Worm (Caenorhabditis elegans) whole organism, L1 larva: Measurements from ENCODE around the gene F28B12.1.

Source experiments
- C04F5.9 ChIP-seq: sonication (generic microtip); optimal IDR thresholded peaks from 2 replicates; lab custom pipeline; 2016; ENCODE audit warnings: missing genetic modification characterization, missing compliant biosample characterization
- C34B4.2 ChIP-seq: sonication (generic microtip); optimal IDR thresholded peaks from 2 replicates; lab custom pipeline; 2017; ENCODE audit warnings: mild to moderate bottlenecking, missing genetic modification characterization, missing compliant biosample characterization
- aha-1 ChIP-seq: fragments of 150-350 bp; optimal IDR thresholded peaks from 2 replicates; lab custom pipeline; 2014; ENCODE audit warnings: missing biosample characterization, missing genetic modification characterization
- alr-1 ChIP-seq: fragments of 200-800 bp; sonication (Bioruptor generic); optimal IDR thresholded peaks from 2 replicates; lab custom pipeline; 2018; ENCODE audit warnings: borderline replicate concordance, mild to moderate bottlenecking, missing genetic modification characterization, missing compliant biosample characterization
- aly-2 ChIP-seq: fragments of 150-350 bp; optimal IDR thresholded peaks from 2 replicates; lab custom pipeline; 2014; ENCODE audit warnings: missing biosample characterization, missing genetic modification characterization
- ceh-90 ChIP-seq: sonication (generic microtip); optimal IDR thresholded peaks from 2 replicates; lab custom pipeline; 2016; ENCODE audit warnings: missing genetic modification characterization, missing compliant biosample characterization
- dsc-1 ChIP-seq: sonication (generic microtip); optimal IDR thresholded peaks from 2 replicates; lab custom pipeline; 2016; ENCODE audit warnings: mild to moderate bottlenecking, missing genetic modification characterization, missing compliant biosample characterization
- efl-3 ChIP-seq: fragments of 200-800 bp; sonication (Bioruptor generic); optimal IDR thresholded peaks from 2 replicates; lab custom pipeline; 2018; ENCODE audit warnings: mild to moderate bottlenecking, missing genetic modification characterization, missing compliant biosample characterization
- egl-27 ChIP-seq, 2 experiments: fragments of 150-350 bp in 1 of 2; sonication (generic microtip); optimal IDR thresholded peaks; 3 replicates each; lab custom pipeline; 2017 to 2018; ENCODE audit warnings: missing biosample characterization in 2 of 2, missing genetic modification characterization in 2 of 2, missing genetic modification reagents in 2 of 2
- elt-2 ChIP-seq: sonication (generic microtip); optimal IDR thresholded peaks from 2 replicates; lab custom pipeline; 2016; ENCODE audit warnings: missing genetic modification characterization, mild to moderate bottlenecking, inconsistent platforms, missing compliant biosample characterization, missing genetic modification reagents
- fkh-10 ChIP-seq: sonication (generic microtip); optimal IDR thresholded peaks from 2 replicates; lab custom pipeline; 2017; ENCODE audit warnings: missing biosample characterization, missing genetic modification reagents, missing genetic modification characterization
- fkh-4 ChIP-seq: sonication (generic microtip); optimal IDR thresholded peaks from 2 replicates; lab custom pipeline; 2016; ENCODE audit warnings: missing compliant biosample characterization, missing genetic modification characterization, borderline replicate concordance
- fkh-8 ChIP-seq: sonication (generic microtip); optimal IDR thresholded peaks from 2 replicates; lab custom pipeline; 2016; ENCODE audit warnings: mild to moderate bottlenecking, missing genetic modification characterization, missing compliant biosample characterization
- fos-1 ChIP-seq: fragments of 150-350 bp; optimal IDR thresholded peaks from 2 replicates; lab custom pipeline; 2014; ENCODE audit warnings: missing biosample characterization, missing genetic modification characterization
- hlh-17 ChIP-seq: fragments of 200-800 bp; sonication (Bioruptor generic); optimal IDR thresholded peaks from 2 replicates; lab custom pipeline; 2018; ENCODE audit warnings: missing genetic modification characterization, mild to moderate bottlenecking, missing compliant biosample characterization, moderate library complexity, borderline replicate concordance
- hlh-4 ChIP-seq: sonication (generic microtip); optimal IDR thresholded peaks from 2 replicates; lab custom pipeline; 2016; ENCODE audit warnings: mild to moderate bottlenecking, missing genetic modification characterization, missing compliant biosample characterization
- irx-1 ChIP-seq: sonication (generic microtip); optimal IDR thresholded peaks from 2 replicates; lab custom pipeline; 2016; ENCODE audit warnings: missing genetic modification characterization, missing compliant biosample characterization
- isw-1 ChIP-seq: fragments of 200-800 bp; sonication (Bioruptor generic); IDR thresholded peaks from 2 replicates; pipeline ENCODE4 v1.3.6; 2022; ENCODE audit warnings: missing genetic modification characterization, missing compliant biosample characterization
- lin-14 ChIP-seq: fragments of 200-800 bp; sonication (Bioruptor generic); optimal IDR thresholded peaks from 2 replicates; lab custom pipeline; 2018; ENCODE audit warnings: mild to moderate bottlenecking, missing genetic modification characterization, moderate library complexity, missing compliant biosample characterization
- lin-35 ChIP-seq, 2 experiments: fragments of 150-350 bp; optimal IDR thresholded peaks; 2 replicates each; lab custom pipeline; 2014; ENCODE audit warnings: missing biosample characterization in 2 of 2, missing genetic modification characterization in 2 of 2, missing genetic modification reagents in 2 of 2
- mdl-1 ChIP-seq, 2 experiments: fragments of 150-350 bp; optimal IDR thresholded peaks; 2 replicates each; lab custom pipeline; 2014 to 2017; ENCODE audit warnings: missing biosample characterization in 2 of 2, missing genetic modification characterization in 2 of 2, inconsistent platforms in 1 of 2
- nhr-11 ChIP-seq: fragments of 150-350 bp; optimal IDR thresholded peaks from 2 replicates; lab custom pipeline; 2014; ENCODE audit warnings: missing biosample characterization, missing genetic modification characterization
- nhr-47 ChIP-seq: sonication (generic microtip); optimal IDR thresholded peaks from 2 replicates; lab custom pipeline; 2016; ENCODE audit warnings: mild to moderate bottlenecking, missing genetic modification characterization, moderate library complexity, missing compliant biosample characterization
- nhr-71 ChIP-seq: sonication (generic microtip); optimal IDR thresholded peaks from 2 replicates; lab custom pipeline; 2016; ENCODE audit warnings: mild to moderate bottlenecking, missing genetic modification characterization, moderate library complexity, missing compliant biosample characterization
- nhr-84 ChIP-seq: sonication (generic microtip); optimal IDR thresholded peaks from 2 replicates; lab custom pipeline; 2017; ENCODE audit warnings: missing biosample characterization, missing genetic modification characterization
- nhr-85 ChIP-seq: sonication (generic microtip); peaks from one replicate; lab custom pipeline; 2016; ENCODE audit warnings: missing genetic modification characterization, inconsistent platforms, missing compliant biosample characterization
- pag-3 ChIP-seq: sonication (generic microtip); optimal IDR thresholded peaks from 2 replicates; lab custom pipeline; 2017; ENCODE audit warnings: missing genetic modification characterization, mild to moderate bottlenecking, missing compliant biosample characterization, antibody characterized with exemption, borderline replicate concordance; ENCODE audit not compliant: insufficient read depth
- pax-3 ChIP-seq: fragments of 200-800 bp; sonication (Bioruptor generic); optimal IDR thresholded peaks from 2 replicates; lab custom pipeline; 2018; ENCODE audit warnings: mild to moderate bottlenecking, missing genetic modification characterization, moderate library complexity, missing compliant biosample characterization
- skn-1 ChIP-seq: fragments of 150-350 bp; optimal IDR thresholded peaks from 2 replicates; lab custom pipeline; 2014; ENCODE audit warnings: missing biosample characterization, missing genetic modification characterization
- sox-4 ChIP-seq: sonication (generic microtip); optimal IDR thresholded peaks from 2 replicates; lab custom pipeline; 2016; ENCODE audit warnings: missing genetic modification characterization, missing compliant biosample characterization
- swsn-7 ChIP-seq: sonication (generic microtip); optimal IDR thresholded peaks from 2 replicates; lab custom pipeline; 2016; ENCODE audit warnings: missing genetic modification characterization, missing compliant biosample characterization
- unc-62 ChIP-seq: fragments of 150-350 bp; optimal IDR thresholded peaks from 2 replicates; lab custom pipeline; 2014; ENCODE audit warnings: missing biosample characterization, missing genetic modification reagents, missing genetic modification characterization
- unc-86 ChIP-seq: sonication (generic microtip); optimal IDR thresholded peaks from 2 replicates; lab custom pipeline; 2016; ENCODE audit warnings: missing genetic modification characterization, missing compliant biosample characterization
- unc-98 ChIP-seq: fragments of 200-800 bp; sonication (Bioruptor generic); IDR thresholded peaks from 2 replicates; pipeline ENCODE4 v1.3.6; 2022; ENCODE audit warnings: missing genetic modification characterization, missing compliant biosample characterization
- zag-1 ChIP-seq: fragments of 150-350 bp; optimal IDR thresholded peaks from 2 replicates; lab custom pipeline; 2014; ENCODE audit warnings: missing biosample characterization, missing genetic modification characterization
- zip-4 ChIP-seq: fragments of 200-800 bp; sonication (Bioruptor generic); optimal IDR thresholded peaks from 2 replicates; lab custom pipeline; 2018; ENCODE audit warnings: mild to moderate bottlenecking, missing genetic modification characterization, moderate library complexity, missing compliant biosample characterization

The F28B12.1 gene

DNA sequence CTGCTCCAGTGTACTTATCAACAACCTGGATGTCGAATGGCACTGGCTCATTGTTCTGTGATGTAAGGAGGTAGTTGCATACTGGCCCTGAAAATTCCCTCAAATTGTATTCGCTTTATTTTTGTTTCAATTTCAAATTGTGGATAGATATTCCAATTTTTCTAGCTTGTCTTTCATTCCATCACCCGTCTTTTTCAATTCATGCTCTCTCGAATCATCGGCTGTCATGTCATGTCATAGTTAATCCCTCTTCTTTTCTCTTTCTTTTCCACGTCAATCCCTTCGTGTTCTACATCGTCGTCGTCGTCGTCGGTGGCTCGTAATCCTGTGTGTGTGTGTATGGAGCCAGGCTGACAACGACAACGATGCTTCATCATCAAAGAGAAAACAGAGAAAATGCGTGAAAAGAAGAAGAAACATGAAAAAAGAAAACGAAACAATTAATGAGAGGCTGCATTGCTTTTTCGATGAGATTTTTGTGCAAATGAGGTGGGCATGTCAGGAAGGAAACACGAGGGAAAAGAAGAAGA is 13.0 kb downstream of the F28B12.1 start (continued):
- no peak for TF ChIP-seq alr-1
- no peak for TF ChIP-seq nhr-11 (tag; lab: Kevin White, UChicago)
- TF ChIP-seq elt-2 (tag; lab: Kevin White, UChicago) = no peak
- TF ChIP-seq aly-2 (tag; lab: Kevin White, UChicago) = no peak
- TF ChIP-seq unc-86 (tag; lab: Kevin White, UChicago) = peak; percentile 45
- TF ChIP-seq egl-27 (tag; optimal IDR thresholded peaks at IDR 0.05; lab: Kevin White, UChicago) = no peak
- TF ChIP-seq nhr-71 = peak; percentile 40
- TF ChIP-seq unc-62 = no peak
- no peak for TF ChIP-seq hlh-4 (tag; lab: Kevin White, UChicago)
- TF ChIP-seq isw-1 (GFP tag; lab: Robert Waterston, UW) = no peak
- no peak for TF ChIP-seq fkh-4 (tag; lab: Kevin White, UChicago)
- TF ChIP-seq nhr-85 (tag; lab: Kevin White, UChicago) = no peak
- no peak for TF ChIP-seq unc-98 (GFP tag; lab: Robert Waterston, UW)

DNA sequence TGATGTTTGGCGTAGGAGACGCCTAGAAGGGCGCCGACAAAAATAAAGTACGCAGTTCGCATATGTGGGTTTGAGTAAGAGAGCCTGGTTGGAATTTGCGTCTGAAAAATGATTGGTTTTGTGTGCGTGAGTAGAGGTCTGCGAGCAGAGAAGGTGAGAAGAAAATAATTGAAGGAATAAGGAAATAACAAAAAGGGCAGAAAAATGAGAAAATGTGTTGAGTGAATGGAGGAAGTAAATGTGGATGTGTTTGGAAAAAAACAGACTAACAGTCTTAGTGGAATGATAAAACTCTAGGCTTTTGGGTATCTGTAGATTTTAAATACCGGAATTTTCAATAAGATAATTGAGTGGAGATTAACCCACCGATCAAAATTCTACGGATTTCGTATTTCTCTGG is 13.9 kb downstream of the F28B12.1 start, which contains the start of gene casy-1:
Gene casy-1 (minus strand): TSS at position 101 of the 400 bp plus-strand sequence.
- TF ChIP-seq zag-1 (tag; lab: Kevin White, UChicago) (no peak), unc-86 (tag; lab: Kevin White, UChicago) (no peak), skn-1 (tag; lab: Kevin White, UChicago) (no peak), lin-14 (GFP tag; lab: Kevin White, UChicago) (no peak), zip-4 (no peak), nhr-71 (no peak), isw-1 (GFP tag; lab: Robert Waterston, UW) (no peak), egl-27 (tag; optimal IDR thresholded peaks at IDR 0.05; lab: Kevin White, UChicago) (no peak)

DNA sequence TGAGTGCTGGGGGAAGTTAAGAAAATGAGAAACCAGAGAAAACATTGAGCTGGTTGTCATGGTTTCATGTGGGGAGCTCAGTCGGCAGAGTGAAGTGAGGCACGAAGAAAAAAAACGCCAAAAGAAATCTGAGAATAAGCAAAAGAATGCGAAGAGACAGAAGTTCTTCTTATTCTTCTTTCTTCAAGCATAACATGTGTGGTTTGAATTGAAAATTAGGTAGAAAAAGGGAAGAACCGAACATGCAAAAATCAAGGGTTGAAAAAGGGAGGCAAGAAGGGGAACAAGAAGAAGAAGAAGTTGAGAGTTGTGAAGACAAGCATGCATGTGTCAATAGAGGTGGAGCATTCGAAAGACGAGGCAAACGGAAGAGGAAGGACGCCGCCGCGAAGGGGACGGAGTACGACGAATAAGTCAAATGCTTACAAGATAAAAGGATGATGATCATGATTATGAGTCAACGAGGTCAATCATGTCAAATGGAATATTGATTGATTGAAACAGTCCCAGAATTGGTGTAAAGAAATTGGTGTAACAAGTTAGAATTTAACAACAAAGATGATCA is 15.2 kb downstream of the F28B12.1 start:
- TF ChIP-seq fkh-8 (tag; lab: Kevin White, UChicago) (peak; percentile 38), lin-14 (GFP tag; lab: Kevin White, UChicago) (peak; percentile 28), aly-2 (tag; lab: Kevin White, UChicago) (no peak), fkh-10 (GFP tag; lab: Kevin White, UChicago) (peak; percentile 54), fos-1 (tag; lab: Kevin White, UChicago) (no peak), swsn-7 (no peak), C04F5.9 (no peak), aha-1 (tag; lab: Kevin White, UChicago) (no peak), nhr-47 (tag; lab: Kevin White, UChicago) (peak; percentile 9), C34B4.2 (tag; lab: Kevin White, UChicago) (no peak), ceh-90 (tag; lab: Kevin White, UChicago) (no peak), nhr-84 (tag; lab: Kevin White, UChicago) (no peak), pag-3 (tag; lab: Kevin White, UChicago) (no peak)

DNA sequence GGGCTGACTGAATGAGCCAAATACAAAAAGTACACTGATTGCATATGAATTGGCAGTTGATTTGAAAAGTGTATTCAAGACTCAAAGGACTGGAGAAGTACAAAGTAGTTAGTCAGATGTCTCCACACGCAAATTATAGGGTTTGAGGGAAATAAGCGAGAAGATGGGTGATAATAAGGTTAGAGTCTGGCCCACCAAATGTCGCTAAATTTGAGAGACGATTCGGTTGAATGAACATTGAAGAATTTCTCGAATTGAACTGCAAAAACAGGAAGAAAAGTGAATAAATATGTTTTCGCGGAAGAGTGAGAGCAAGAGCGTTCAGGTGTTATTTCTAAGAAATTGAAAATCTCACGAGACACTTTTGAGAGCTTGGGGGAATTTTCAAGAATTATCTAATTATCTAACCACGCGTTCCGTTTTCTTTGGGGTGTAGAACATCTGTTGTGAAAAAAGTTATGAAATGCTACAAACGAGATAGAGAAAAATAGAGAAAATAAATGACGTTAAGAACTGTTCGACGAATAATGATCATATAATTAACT is 16.9 kb downstream of the F28B12.1 start:
- TF ChIP-seq dsc-1 (tag; lab: Kevin White, UChicago) = peak; percentile 17
- no peak for TF ChIP-seq unc-62
- peak; percentile 67 for TF ChIP-seq fkh-8 (tag; lab: Kevin White, UChicago)
- TF ChIP-seq nhr-47 (tag; lab: Kevin White, UChicago) = peak; percentile 62
- no peak for TF ChIP-seq swsn-7
- TF ChIP-seq nhr-71 = peak; percentile 66
- TF ChIP-seq lin-14 (GFP tag; lab: Kevin White, UChicago) = peak; percentile 14
- TF ChIP-seq zip-4 = no peak
- no peak for TF ChIP-seq ceh-90 (tag; lab: Kevin White, UChicago)
- TF ChIP-seq sox-4 (tag; lab: Kevin White, UChicago) = peak; percentile 78

DNA sequence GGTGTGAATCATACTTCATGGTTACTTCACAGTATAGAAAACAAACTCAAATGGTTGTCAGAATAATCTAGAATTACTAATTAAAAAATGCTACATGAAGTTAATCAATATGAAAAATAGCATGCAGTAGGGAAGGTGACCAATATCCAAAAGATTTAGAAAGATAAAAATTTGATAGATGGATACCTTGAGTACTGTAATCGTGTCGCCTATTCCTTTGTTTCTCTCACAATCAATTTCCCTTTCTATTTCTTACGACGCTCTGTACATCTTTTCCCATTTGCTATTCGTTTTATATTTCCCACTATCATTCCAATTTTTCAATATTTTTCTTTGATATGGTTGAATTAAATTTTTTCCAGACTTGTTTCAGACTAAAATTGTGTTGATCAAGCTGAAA is 18.6 kb downstream of the F28B12.1 start, which contains the start of gene B0034.7:
Gene B0034.7 (plus strand): TSS at position 301 of the 400 bp plus-strand sequence.
- TF ChIP-seq irx-1 (tag; lab: Kevin White, UChicago) = no peak
- no peak for TF ChIP-seq isw-1 (GFP tag; lab: Robert Waterston, UW)
- no peak for TF ChIP-seq fkh-8 (tag; lab: Kevin White, UChicago)
- TF ChIP-seq sox-4 (tag; lab: Kevin White, UChicago) = no peak
- TF ChIP-seq zag-1 (tag; lab: Kevin White, UChicago) = no peak
- TF ChIP-seq efl-3 = no peak
- no peak for TF ChIP-seq unc-86 (tag; lab: Kevin White, UChicago)
- no peak for TF ChIP-seq nhr-71
- no peak for TF ChIP-seq lin-14 (GFP tag; lab: Kevin White, UChicago)
- no peak for TF ChIP-seq hlh-4 (tag; lab: Kevin White, UChicago)
- no peak for TF ChIP-seq hlh-17 (GFP tag; lab: Kevin White, UChicago)
- TF ChIP-seq mdl-1 (tag; optimal IDR thresholded peaks at IDR 0.05; lab: Kevin White, UChicago) = no peak
- TF ChIP-seq unc-62 = no peak
- no peak for TF ChIP-seq elt-2 (tag; lab: Kevin White, UChicago)
- TF ChIP-seq pax-3 (tag; lab: Kevin White, UChicago) = no peak
- no peak for TF ChIP-seq lin-35 (GFP tag; optimal IDR thresholded peaks at IDR 0.05; lab: Kevin White, UChicago)
